Worm (Caenorhabditis elegans) whole organism, midembryonic: ENCODE results near the gene F56D6.14.

Source experiments
- T22C8.4 ChIP-seq: fragments of 200-800 bp; sonication (Bioruptor generic); IDR thresholded peaks from 2 replicates; pipeline ENCODE4 v1.3.6; 2022; ENCODE audit warnings: missing genetic modification characterization, missing compliant biosample characterization
- cog-1 ChIP-seq: sonication (generic microtip); optimal IDR thresholded peaks from 2 replicates; lab custom pipeline; 2016; ENCODE audit warnings: missing genetic modification characterization, missing compliant biosample characterization
- flt-1 ChIP-seq: fragments of 200-800 bp; sonication (Bioruptor generic); IDR thresholded peaks from 2 replicates; pipeline ENCODE4 v1.3.6; 2022; ENCODE audit warnings: missing genetic modification characterization, missing compliant biosample characterization
- med-1 ChIP-seq: sonication (generic microtip); optimal IDR thresholded peaks from 2 replicates; lab custom pipeline; 2017; ENCODE audit warnings: missing genetic modification characterization, mild to moderate bottlenecking, missing compliant biosample characterization, antibody characterized with exemption, missing genetic modification reagents; ENCODE audit not compliant: insufficient read depth
- tab-1 ChIP-seq: fragments of 200-800 bp; sonication (Bioruptor generic); IDR thresholded peaks from 2 replicates; pipeline ENCODE4 v1.3.6; 2022; ENCODE audit warnings: missing genetic modification characterization, missing compliant biosample characterization

ce11 chrIV:3892027-3892426 is 25.5 kb upstream of the F56D6.14 start, which contains the start of gene F56D6.9:
- no peak for TF ChIP-seq cog-1
- no peak for TF ChIP-seq flt-1 (GFP tag; lab: Robert Waterston, UW)
- no peak for TF ChIP-seq tab-1
- TF ChIP-seq T22C8.4, result no peak
- no peak for TF ChIP-seq med-1 (GFP tag; lab: Kevin White, UChicago)
